Worm (Caenorhabditis elegans) whole organism, L4 larva: ENCODE data around the gene sel-1.

Source experiments
- F10B5.3 ChIP-seq: sonication (generic microtip); optimal IDR thresholded peaks from 2 replicates; lab custom pipeline; 2016; ENCODE audit warnings: mild to moderate bottlenecking, missing genetic modification characterization, missing compliant biosample characterization
- F49E8.2 ChIP-seq: sonication (generic microtip); optimal IDR thresholded peaks from 2 replicates; lab custom pipeline; 2016; ENCODE audit warnings: missing compliant biosample characterization, mild to moderate bottlenecking, missing genetic modification characterization, borderline replicate concordance
- Y105C5A.15 ChIP-seq: fragments of 200-800 bp; sonication (Bioruptor generic); IDR thresholded peaks from 2 replicates; pipeline ENCODE4 v1.3.6; 2022; ENCODE audit warnings: missing genetic modification characterization, missing compliant biosample characterization
- Y48G9A.11 ChIP-seq: fragments of 200-800 bp; sonication (Bioruptor generic); IDR thresholded peaks from 2 replicates; pipeline ENCODE4 v1.3.6; 2022; ENCODE audit warnings: missing genetic modification reagents, missing genetic modification characterization, missing compliant biosample characterization
- ZK337.2 ChIP-seq: fragments of 200-800 bp; sonication (Bioruptor generic); IDR thresholded peaks from 2 replicates; pipeline ENCODE4 v1.3.6; 2022; ENCODE audit warnings: missing genetic modification reagents, missing genetic modification characterization, missing compliant biosample characterization
- aha-1 ChIP-seq: fragments of 150-350 bp; peaks from one replicate; lab custom pipeline; 2014; ENCODE audit warnings: missing biosample characterization, missing genetic modification characterization
- ceh-20 ChIP-seq: fragments of 200-800 bp; sonication (Bioruptor generic); IDR thresholded peaks from 2 replicates; pipeline ENCODE4 v1.3.6; 2022; ENCODE audit warnings: missing genetic modification reagents, missing genetic modification characterization, missing compliant biosample characterization
- ceh-32 ChIP-seq: sonication (generic microtip); optimal IDR thresholded peaks from 2 replicates; lab custom pipeline; 2016; ENCODE audit warnings: mild to moderate bottlenecking, missing genetic modification characterization, missing compliant biosample characterization; ENCODE audit not compliant: poor library complexity
- ceh-44 ChIP-seq: fragments of 200-800 bp; sonication (Bioruptor generic); IDR thresholded peaks from 2 replicates; pipeline ENCODE4 v1.3.6; 2022; ENCODE audit warnings: missing genetic modification reagents, missing genetic modification characterization, missing compliant biosample characterization
- ces-1 ChIP-seq: fragments of 150-350 bp; sonication (generic microtip); optimal IDR thresholded peaks from 4 replicates; lab custom pipeline; 2014; ENCODE audit warnings: missing biosample characterization, missing genetic modification reagents, missing genetic modification characterization
- cey-2 ChIP-seq: sonication (generic microtip); optimal IDR thresholded peaks from 3 replicates; lab custom pipeline; 2017; ENCODE audit warnings: missing genetic modification characterization, mild to moderate bottlenecking, missing compliant biosample characterization, antibody characterized with exemption, borderline replicate concordance; ENCODE audit not compliant: insufficient read depth
- ctbp-1 ChIP-seq: fragments of 200-800 bp; sonication (Bioruptor generic); IDR thresholded peaks from 2 replicates; pipeline ENCODE4 v1.3.6; 2022; ENCODE audit warnings: missing genetic modification reagents, missing genetic modification characterization, missing compliant biosample characterization
- daf-12 ChIP-seq: fragments of 150-350 bp; optimal IDR thresholded peaks from 2 replicates; lab custom pipeline; 2014; ENCODE audit warnings: missing biosample characterization, missing genetic modification reagents, missing genetic modification characterization
- daf-16 ChIP-seq, 3 experiments: sonication (generic microtip); optimal IDR thresholded peaks; 2 replicates each; lab custom pipeline; 2016 to 2017; ENCODE audit warnings: missing genetic modification characterization in 3 of 3, missing genetic modification reagents in 3 of 3, mild to moderate bottlenecking in 2 of 3, missing compliant biosample characterization in 2 of 3, missing biosample characterization in 1 of 3, moderate library complexity in 1 of 3
- dmd-6 ChIP-seq: fragments of 200-800 bp; sonication (Bioruptor generic); IDR thresholded peaks from 2 replicates; pipeline ENCODE4 v1.3.6; 2022; ENCODE audit warnings: missing genetic modification reagents, missing genetic modification characterization, missing compliant biosample characterization
- dve-1 ChIP-seq: sonication (generic microtip); optimal IDR thresholded peaks from 2 replicates; lab custom pipeline; 2017; ENCODE audit warnings: antibody characterized with exemption, mild to moderate bottlenecking, missing genetic modification characterization, missing compliant biosample characterization; ENCODE audit not compliant: insufficient read depth
- egl-43 ChIP-seq: fragments of 200-800 bp; sonication (Bioruptor generic); IDR thresholded peaks from 2 replicates; pipeline ENCODE4 v1.3.6; 2022; ENCODE audit warnings: missing genetic modification reagents, missing genetic modification characterization, missing compliant biosample characterization
- fos-1 ChIP-seq: fragments of 150-350 bp; optimal IDR thresholded peaks from 2 replicates; lab custom pipeline; 2014; ENCODE audit warnings: missing biosample characterization, missing genetic modification characterization
- hlh-11 ChIP-seq: fragments of 200-800 bp; sonication (Bioruptor generic); optimal IDR thresholded peaks from 2 replicates; lab custom pipeline; 2018; ENCODE audit warnings: mild to moderate bottlenecking, missing genetic modification characterization, missing compliant biosample characterization
- hlh-30 ChIP-seq: sonication (generic microtip); optimal IDR thresholded peaks from 2 replicates; lab custom pipeline; 2017; ENCODE audit warnings: antibody characterized with exemption, mild to moderate bottlenecking, missing genetic modification characterization, missing compliant biosample characterization; ENCODE audit not compliant: insufficient read depth
- lim-7 ChIP-seq: fragments of 200-800 bp; sonication (Bioruptor generic); IDR thresholded peaks from 2 replicates; pipeline ENCODE4 v1.3.6; 2022; ENCODE audit warnings: missing genetic modification characterization, missing compliant biosample characterization
- lin-1 ChIP-seq: fragments of 200-800 bp; sonication (Bioruptor generic); IDR thresholded peaks from 2 replicates; pipeline ENCODE4 v1.3.6; 2022; ENCODE audit warnings: missing genetic modification reagents, missing genetic modification characterization, missing compliant biosample characterization
- lin-13 ChIP-seq: fragments of 150-350 bp; optimal IDR thresholded peaks from 2 replicates; lab custom pipeline; 2014; ENCODE audit warnings: missing biosample characterization, missing genetic modification reagents, missing genetic modification characterization
- lin-29 ChIP-seq: fragments of 200-800 bp; sonication (Bioruptor generic); IDR thresholded peaks from 2 replicates; pipeline ENCODE4 v1.3.6; 2022; ENCODE audit warnings: missing genetic modification reagents, missing genetic modification characterization, missing compliant biosample characterization
- lin-39 ChIP-seq: fragments of 150-350 bp; optimal IDR thresholded peaks from 2 replicates; lab custom pipeline; 2014; ENCODE audit warnings: missing biosample characterization, missing genetic modification reagents, missing genetic modification characterization
- lsy-2 ChIP-seq, 2 experiments: fragments of 150-350 bp in 1 of 2; sonication (generic microtip) in 1 of 2; optimal IDR thresholded peaks; 2 replicates each; lab custom pipeline; 2014 to 2017; ENCODE audit warnings: missing biosample characterization in 2 of 2, missing genetic modification characterization in 2 of 2
- madf-9 ChIP-seq: fragments of 200-800 bp; sonication (Bioruptor generic); conservative IDR thresholded peaks from 2 replicates; pipeline ENCODE4 v1.3.6; 2022; ENCODE audit warnings: missing genetic modification reagents, missing genetic modification characterization, missing compliant biosample characterization
- mdl-1 ChIP-seq, 2 experiments: fragments of 150-350 bp in 1 of 2; sonication (generic microtip) in 1 of 2; optimal IDR thresholded peaks; 2 replicates each; lab custom pipeline; 2014 to 2017; ENCODE audit warnings: missing biosample characterization in 2 of 2, missing genetic modification characterization in 2 of 2
- mep-1 ChIP-seq: fragments of 150-350 bp; sonication (generic microtip); optimal IDR thresholded peaks from 3 replicates; lab custom pipeline; 2014; ENCODE audit warnings: missing biosample characterization, missing genetic modification characterization
- nhr-11 ChIP-seq: fragments of 150-350 bp; optimal IDR thresholded peaks from 2 replicates; lab custom pipeline; 2014; ENCODE audit warnings: missing biosample characterization, missing genetic modification characterization
- nhr-28 ChIP-seq: fragments of 150-350 bp; optimal IDR thresholded peaks from 2 replicates; lab custom pipeline; 2014; ENCODE audit warnings: missing biosample characterization, missing genetic modification characterization
- nhr-41 ChIP-seq: fragments of 200-800 bp; sonication (Bioruptor generic); IDR thresholded peaks from 2 replicates; pipeline ENCODE4 v1.3.6; 2022; ENCODE audit warnings: missing genetic modification reagents, missing genetic modification characterization, missing compliant biosample characterization
- nhr-48 ChIP-seq: sonication (generic microtip); optimal IDR thresholded peaks from 2 replicates; lab custom pipeline; 2016; ENCODE audit warnings: mild to moderate bottlenecking, missing genetic modification characterization, missing compliant biosample characterization
- nhr-6 ChIP-seq: fragments of 150-350 bp; optimal IDR thresholded peaks from 2 replicates; lab custom pipeline; 2014; ENCODE audit warnings: missing biosample characterization, missing genetic modification characterization
- pha-4 ChIP-seq, 2 experiments: fragments of 150-350 bp in 1 of 2; fragments of 200-800 bp in 1 of 2; sonication (Bioruptor generic) in 1 of 2; IDR thresholded peaks in 1 of 2; optimal IDR thresholded peaks in 1 of 2; 2 replicates each; pipeline versions ENCODE4 v1.3.6 to Lab custom; 2014 to 2022; ENCODE audit warnings: missing genetic modification characterization in 2 of 2, missing genetic modification reagents in 2 of 2, missing biosample characterization in 1 of 2, missing compliant biosample characterization in 1 of 2
- pqm-1 ChIP-seq: sonication (generic microtip); optimal IDR thresholded peaks from 2 replicates; lab custom pipeline; 2017; ENCODE audit warnings: missing biosample characterization, missing genetic modification characterization
- rbr-2 ChIP-seq: sonication (generic microtip); optimal IDR thresholded peaks from 2 replicates; lab custom pipeline; 2016; ENCODE audit warnings: missing genotype, missing genetic modification characterization, missing compliant biosample characterization
- snpc-1.2 ChIP-seq: fragments of 200-800 bp; sonication (Bioruptor generic); IDR thresholded peaks from 2 replicates; pipeline ENCODE4 v1.3.6; 2022; ENCODE audit warnings: missing genetic modification reagents, missing genetic modification characterization, missing compliant biosample characterization
- spr-1 ChIP-seq: sonication (generic microtip); optimal IDR thresholded peaks from 2 replicates; lab custom pipeline; 2016; ENCODE audit warnings: mild to moderate bottlenecking, missing genetic modification characterization, missing compliant biosample characterization
- tag-97 ChIP-seq: fragments of 200-800 bp; sonication (Bioruptor generic); IDR thresholded peaks from 2 replicates; pipeline ENCODE4 v1.3.6; 2022; ENCODE audit warnings: missing genetic modification characterization, missing compliant biosample characterization
- unc-39 ChIP-seq: sonication (generic microtip); optimal IDR thresholded peaks from 2 replicates; lab custom pipeline; 2017; ENCODE audit warnings: missing biosample characterization, missing genetic modification characterization
- unc-62 ChIP-seq, 3 experiments: fragments of 150-350 bp in 1 of 3; sonication (generic microtip); optimal IDR thresholded peaks in 2 of 3; peaks in 1 of 3; 1 replicate in 1 of 3; 2 replicates in 2 of 3; lab custom pipeline; 2014 to 2017; ENCODE audit warnings: missing biosample characterization in 3 of 3, missing genetic modification characterization in 3 of 3, missing genetic modification reagents in 3 of 3, missing genotype in 1 of 3
- zip-11 ChIP-seq: fragments of 200-800 bp; sonication (Bioruptor generic); IDR thresholded peaks from 2 replicates; pipeline ENCODE4 v1.3.6; 2022; ENCODE audit warnings: missing genetic modification characterization, missing compliant biosample characterization
- zip-2 ChIP-seq: fragments of 150-350 bp; optimal IDR thresholded peaks from 2 replicates; lab custom pipeline; 2014; ENCODE audit warnings: missing biosample characterization, missing genetic modification characterization

Gene sel-1

DNA sequence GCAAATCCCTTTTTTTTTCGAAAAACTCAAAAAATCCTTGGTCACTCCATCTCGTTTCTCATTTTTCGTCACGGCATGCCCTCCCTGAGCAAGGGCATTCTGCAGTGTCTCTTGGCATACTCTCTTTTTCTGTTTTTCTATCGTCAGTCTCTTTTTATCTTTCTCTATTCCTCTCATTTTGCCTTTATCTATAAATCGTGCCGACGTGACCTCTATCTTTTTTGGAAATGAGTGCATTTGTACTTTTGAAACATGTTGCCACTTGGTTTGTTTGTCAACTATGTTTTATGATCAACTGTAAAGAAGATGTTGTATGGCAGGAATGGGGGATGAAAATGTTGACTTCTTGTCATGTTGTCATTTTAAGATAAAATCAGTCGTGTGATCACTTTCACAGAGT lies 31.6 kb upstream of the sel-1 start (continued):
- TF ChIP-seq nhr-28 (tag; lab: Kevin White, UChicago) (peak; percentile 81), lin-1 (GFP tag; lab: Robert Waterston, UW) (no peak), ces-1 (GFP tag; lab: Kevin White, UChicago) (no peak), unc-39 (no peak), lin-29 (GFP tag; lab: Robert Waterston, UW) (no peak), rbr-2 (peak; percentile 19), unc-62 (GFP tag; optimal IDR thresholded peaks at IDR 0.05 in 1 of 2; lab: Kevin White, UChicago) (peak in 1 of 2 experiments; percentile 99), unc-62 (tag; optimal IDR thresholded peaks at IDR 0.05; lab: Kevin White, UChicago) (no peak), mdl-1 (tag; optimal IDR thresholded peaks at IDR 0.05; lab: Kevin White, UChicago) (peak; percentile 19 to 79), aha-1 (tag; lab: Kevin White, UChicago) (peak; percentile 86), hlh-11 (tag; lab: Kevin White, UChicago) (peak; percentile 70), nhr-6 (peak; percentile 33), nhr-11 (tag; lab: Kevin White, UChicago) (peak; percentile 65), daf-12 (tag; lab: Kevin White, UChicago) (peak; percentile 30)
- TF ChIP-seq, all 104 proteins: peak for 22

DNA sequence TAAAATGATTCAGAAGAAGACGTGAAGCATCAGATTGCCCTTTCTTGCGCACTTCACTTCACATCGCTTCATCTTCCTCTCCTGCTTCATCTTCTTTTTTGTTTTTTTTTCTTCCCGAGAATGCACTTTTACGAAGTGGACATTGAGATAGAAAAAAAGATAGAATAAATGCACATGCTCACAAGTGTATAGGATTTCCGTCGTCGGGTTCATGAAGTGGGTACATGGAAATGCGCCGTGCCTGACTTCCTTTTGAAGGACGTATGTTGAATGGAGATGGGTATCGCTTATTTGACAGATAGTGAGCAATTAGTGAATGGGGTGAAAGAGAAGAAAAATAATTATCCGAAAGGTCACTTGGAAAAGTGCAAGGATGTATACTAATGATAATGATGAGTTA lies 30.4 kb upstream of the sel-1 start:
- peak in 1 of 2 experiments; percentile 94 for TF ChIP-seq unc-62 (GFP tag; optimal IDR thresholded peaks at IDR 0.05 in 1 of 2; lab: Kevin White, UChicago)
- TF ChIP-seq unc-62 (tag; optimal IDR thresholded peaks at IDR 0.05; lab: Kevin White, UChicago): no peak
- TF ChIP-seq mdl-1 (tag; optimal IDR thresholded peaks at IDR 0.05; lab: Kevin White, UChicago): peak in 1 of 2 experiments; percentile 27
- TF ChIP-seq ceh-32 (tag; lab: Kevin White, UChicago): no peak
- peak; percentile 33 for TF ChIP-seq hlh-30
- TF ChIP-seq aha-1 (tag; lab: Kevin White, UChicago): peak; percentile 20
- peak; percentile 9 for TF ChIP-seq nhr-48 (tag; lab: Kevin White, UChicago)
- TF ChIP-seq lim-7: no peak
- TF ChIP-seq tag-97 (GFP tag; lab: Robert Waterston, UW): no peak
- TF ChIP-seq nhr-41 (GFP tag; lab: Robert Waterston, UW): no peak
- 0 out of 2 replicates have a peak, but pooled peaks have one; percentile 24 for TF ChIP-seq ceh-20
- TF ChIP-seq lin-39 (tag; lab: Kevin White, UChicago): no peak
- TF ChIP-seq F10B5.3 (tag; lab: Kevin White, UChicago): no peak
- TF ChIP-seq zip-11 (GFP tag; lab: Robert Waterston, UW): no peak
- TF ChIP-seq ceh-44 (GFP tag; lab: Robert Waterston, UW): no peak
- TF ChIP-seq mep-1 (tag; lab: Kevin White, UChicago): peak; percentile 40
- TF ChIP-seq pha-4 (GFP tag; IDR thresholded peaks at IDR 0.05; lab: Robert Waterston, UW): no peak
- no peak for TF ChIP-seq pha-4 (tag; optimal IDR thresholded peaks at IDR 0.05; lab: Kevin White, UChicago)
- no peak for TF ChIP-seq snpc-1.2
- no peak for TF ChIP-seq egl-43 (GFP tag; lab: Robert Waterston, UW)
- peak; percentile 6 for TF ChIP-seq rbr-2
- TF ChIP-seq Y105C5A.15 (GFP tag; lab: Robert Waterston, UW): no peak
- TF ChIP-seq ctbp-1 (GFP tag; lab: Robert Waterston, UW): peak; percentile 67
- TF ChIP-seq lsy-2 (tag; optimal IDR thresholded peaks at IDR 0.05; lab: Kevin White, UChicago): peak; percentile 19 to 31
- no peak for TF ChIP-seq lin-13
- TF ChIP-seq nhr-28 (tag; lab: Kevin White, UChicago): no peak

DNA sequence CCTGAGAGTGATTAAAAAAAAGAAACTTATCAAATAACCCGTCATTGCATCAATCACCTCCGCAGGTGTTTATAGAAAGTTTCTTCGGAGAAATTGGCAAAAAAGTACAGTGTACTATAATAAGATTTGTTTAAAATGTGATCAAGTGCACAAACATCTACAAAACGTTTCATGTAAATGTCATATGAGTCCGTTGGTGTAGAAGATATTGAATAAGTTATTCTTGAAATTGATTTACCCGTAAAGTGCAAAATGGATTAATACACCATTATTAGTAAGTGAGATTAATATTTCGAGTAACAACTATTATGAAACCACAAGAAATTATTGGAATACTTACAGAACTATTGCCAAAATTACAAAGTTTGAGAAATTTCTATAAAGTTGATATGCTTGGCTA lies 29.4 kb upstream of the sel-1 start:
- peak; percentile 26 for TF ChIP-seq nhr-48 (tag; lab: Kevin White, UChicago)
- no peak for TF ChIP-seq spr-1
- TF ChIP-seq egl-43 (GFP tag; lab: Robert Waterston, UW): no peak
- TF ChIP-seq nhr-11 (tag; lab: Kevin White, UChicago): peak; percentile 42
- no peak for TF ChIP-seq fos-1

DNA sequence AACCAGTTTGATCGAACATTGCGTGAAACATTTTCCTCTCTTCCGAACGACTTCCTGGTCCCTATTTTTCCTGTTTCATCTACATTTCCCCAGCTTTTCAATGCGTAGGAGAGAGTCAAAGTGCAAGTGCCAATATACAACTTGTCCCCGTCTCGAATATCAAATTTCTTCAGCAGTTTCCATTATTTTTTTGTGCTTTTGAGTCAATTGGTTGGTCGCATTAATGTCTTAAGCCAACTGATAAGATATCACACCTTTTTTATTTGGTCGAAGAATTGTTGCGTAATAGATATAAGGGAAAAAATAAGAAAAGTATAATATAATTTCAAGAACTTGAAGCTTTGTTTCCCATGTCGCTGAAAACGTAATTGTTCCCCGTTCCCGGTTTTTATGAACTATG lies 28.2 kb upstream of the sel-1 start:
- TF ChIP-seq dve-1 (tag; lab: Kevin White, UChicago) (peak; percentile 19), cey-2 (tag; lab: Kevin White, UChicago) (no peak), dmd-6 (GFP tag; lab: Robert Waterston, UW) (peak; percentile 45; the same call in 1 of the 2 replicates), hlh-11 (tag; lab: Kevin White, UChicago) (peak; percentile 10), madf-9 (GFP tag; lab: Robert Waterston, UW) (no peak), nhr-28 (tag; lab: Kevin White, UChicago) (peak; percentile 14), Y48G9A.11 (GFP tag; lab: Robert Waterston, UW) (no peak), ZK337.2 (GFP tag; lab: Robert Waterston, UW) (no peak), F49E8.2 (no peak), zip-2 (tag; lab: Kevin White, UChicago) (no peak), aha-1 (tag; lab: Kevin White, UChicago) (peak; percentile 75), pqm-1 (tag; lab: Kevin White, UChicago) (peak; percentile 42), daf-16 (GFP tag; optimal IDR thresholded peaks at IDR 0.05; lab: Kevin White, UChicago) (no peak), daf-16 (tag; optimal IDR thresholded peaks at IDR 0.05; lab: Kevin White, UChicago) (peak; percentile 54)
